Worm (Caenorhabditis elegans) whole organism, midembryonic: ENCODE results near the gene F55B11.7.

Experiments
- flt-1 ChIP-seq: fragments of 200-800 bp; sonication (Bioruptor generic); IDR thresholded peaks from 2 replicates; pipeline ENCODE4 v1.3.6; 2022; ENCODE audit warnings: missing genetic modification characterization, missing compliant biosample characterization
- ztf-29 ChIP-seq: fragments of 200-800 bp; sonication (Bioruptor generic); IDR thresholded peaks from 2 replicates; pipeline ENCODE4 v1.3.6; 2022; ENCODE audit warnings: missing genetic modification reagents, missing genetic modification characterization, missing compliant biosample characterization

- TF ChIP-seq ztf-29 (no peak), flt-1 (GFP tag; lab: Robert Waterston, UW) (no peak)
These were observed 34.8 kb upstream of the F55B11.7 start, which contains the start of gene nspg-9 for ce11 chrIV:14456667-14457066.
